Worm (Caenorhabditis elegans) whole organism, L1 larva: ENCODE data around the gene D2023.6.
"Not testable (repeated sequence)": the region's sequence is repeated elsewhere in the genome, so short reads cannot be mapped to it uniquely, and the experiment has no call there.

ENCODE experiments used
- C16A3.4 ChIP-seq: fragments of 150-350 bp; optimal IDR thresholded peaks from 2 replicates; lab custom pipeline; 2014; ENCODE audit warnings: missing biosample characterization, missing genetic modification characterization
- C34B4.2 ChIP-seq: sonication (generic microtip); optimal IDR thresholded peaks from 2 replicates; lab custom pipeline; 2017; ENCODE audit warnings: mild to moderate bottlenecking, missing genetic modification characterization, missing compliant biosample characterization
- F16B12.6 ChIP-seq: fragments of 150-350 bp; optimal IDR thresholded peaks from 2 replicates; lab custom pipeline; 2014; ENCODE audit warnings: missing biosample characterization, missing genetic modification characterization
- aha-1 ChIP-seq: fragments of 150-350 bp; optimal IDR thresholded peaks from 2 replicates; lab custom pipeline; 2014; ENCODE audit warnings: missing biosample characterization, missing genetic modification characterization
- aly-2 ChIP-seq: fragments of 150-350 bp; optimal IDR thresholded peaks from 2 replicates; lab custom pipeline; 2014; ENCODE audit warnings: missing biosample characterization, missing genetic modification characterization
- ama-1 ChIP-seq: fragments of 150-350 bp; optimal IDR thresholded peaks from 2 replicates; lab custom pipeline; 2014
- blmp-1 ChIP-seq: fragments of 150-350 bp; optimal IDR thresholded peaks from 2 replicates; lab custom pipeline; 2014; ENCODE audit warnings: missing biosample characterization, missing genetic modification characterization
- ceh-63 ChIP-seq: fragments of 200-800 bp; sonication (Bioruptor generic); optimal IDR thresholded peaks from 2 replicates; lab custom pipeline; 2018; ENCODE audit warnings: mild to moderate bottlenecking, missing genetic modification characterization, missing compliant biosample characterization
- ceh-82 ChIP-seq, 3 experiments: fragments of 150-350 bp in 1 of 3; sonication (generic microtip) in 2 of 3; optimal IDR thresholded peaks; 2 replicates each; lab custom pipeline; 2014 to 2017; ENCODE audit warnings: missing biosample characterization in 3 of 3, missing genetic modification characterization in 3 of 3
- ceh-90 ChIP-seq: sonication (generic microtip); optimal IDR thresholded peaks from 2 replicates; lab custom pipeline; 2016; ENCODE audit warnings: missing genetic modification characterization, missing compliant biosample characterization
- dpl-1 ChIP-seq, 3 experiments: fragments of 150-350 bp in 2 of 3; sonication (generic microtip) in 1 of 3; optimal IDR thresholded peaks; 2 replicates each; lab custom pipeline; 2014 to 2017; ENCODE audit warnings: missing biosample characterization in 3 of 3, missing genetic modification characterization in 3 of 3, missing genetic modification reagents in 3 of 3
- dsc-1 ChIP-seq: sonication (generic microtip); optimal IDR thresholded peaks from 2 replicates; lab custom pipeline; 2016; ENCODE audit warnings: mild to moderate bottlenecking, missing genetic modification characterization, missing compliant biosample characterization
- efl-1 ChIP-seq, 4 experiments: fragments of 150-350 bp; optimal IDR thresholded peaks in 3 of 4; peaks in 1 of 4; 1 replicate in 1 of 4; 2 replicates in 3 of 4; lab custom pipeline; 2014; ENCODE audit warnings: missing biosample characterization in 2 of 4, missing genetic modification characterization in 2 of 4, missing genetic modification reagents in 2 of 4
- egl-13 ChIP-seq: sonication (generic microtip); optimal IDR thresholded peaks from 2 replicates; lab custom pipeline; 2016; ENCODE audit warnings: missing genotype, missing genetic modification reagents, missing genetic modification characterization, missing compliant biosample characterization
- egl-27 ChIP-seq, 2 experiments: fragments of 150-350 bp in 1 of 2; sonication (generic microtip); optimal IDR thresholded peaks; 3 replicates each; lab custom pipeline; 2017 to 2018; ENCODE audit warnings: missing biosample characterization in 2 of 2, missing genetic modification characterization in 2 of 2, missing genetic modification reagents in 2 of 2
- elt-3 ChIP-seq, 6 experiments: fragments of 150-350 bp in 1 of 6; sonication (generic microtip); optimal IDR thresholded peaks; 2 replicates each; lab custom pipeline; 2017 to 2018; ENCODE audit warnings: missing biosample characterization in 6 of 6, missing genetic modification characterization in 6 of 6, inconsistent platforms in 1 of 6
- fkh-10 ChIP-seq: sonication (generic microtip); optimal IDR thresholded peaks from 2 replicates; lab custom pipeline; 2017; ENCODE audit warnings: missing biosample characterization, missing genetic modification reagents, missing genetic modification characterization
- fos-1 ChIP-seq: fragments of 150-350 bp; optimal IDR thresholded peaks from 2 replicates; lab custom pipeline; 2014; ENCODE audit warnings: missing biosample characterization, missing genetic modification characterization
- grh-1 ChIP-seq: fragments of 200-800 bp; sonication (Bioruptor generic); IDR thresholded peaks from 2 replicates; pipeline ENCODE4 v1.3.6; 2022; ENCODE audit warnings: missing genetic modification reagents, missing genetic modification characterization, missing compliant biosample characterization
- jun-1 ChIP-seq: fragments of 150-350 bp; optimal IDR thresholded peaks from 2 replicates; lab custom pipeline; 2014; ENCODE audit warnings: missing biosample characterization, missing genetic modification reagents, missing genetic modification characterization
- lin-13 ChIP-seq: fragments of 150-350 bp; optimal IDR thresholded peaks from 2 replicates; lab custom pipeline; 2014; ENCODE audit warnings: missing biosample characterization, missing genetic modification reagents, missing genetic modification characterization
- lin-14 ChIP-seq: fragments of 200-800 bp; sonication (Bioruptor generic); optimal IDR thresholded peaks from 2 replicates; lab custom pipeline; 2018; ENCODE audit warnings: mild to moderate bottlenecking, missing genetic modification characterization, moderate library complexity, missing compliant biosample characterization
- lin-35 ChIP-seq, 2 experiments: fragments of 150-350 bp; optimal IDR thresholded peaks; 2 replicates each; lab custom pipeline; 2014; ENCODE audit warnings: missing biosample characterization in 2 of 2, missing genetic modification characterization in 2 of 2, missing genetic modification reagents in 2 of 2
- lsy-2 ChIP-seq, 2 experiments: fragments of 150-350 bp; optimal IDR thresholded peaks; 2 replicates each; lab custom pipeline; 2014; ENCODE audit warnings: missing biosample characterization in 2 of 2, missing genetic modification characterization in 2 of 2
- mab-9 ChIP-seq: fragments of 200-800 bp; sonication (Bioruptor generic); IDR thresholded peaks from 2 replicates; pipeline ENCODE4 v1.3.6; 2022; ENCODE audit warnings: missing genetic modification reagents, missing genetic modification characterization, missing compliant biosample characterization
- mef-2 ChIP-seq: fragments of 150-350 bp; optimal IDR thresholded peaks from 2 replicates; lab custom pipeline; 2014; ENCODE audit warnings: missing biosample characterization, missing genetic modification characterization
- nhr-12 ChIP-seq: sonication (generic microtip); optimal IDR thresholded peaks from 2 replicates; lab custom pipeline; 2017; ENCODE audit warnings: missing biosample characterization, missing genetic modification characterization
- nhr-19 ChIP-seq: fragments of 200-800 bp; sonication (Bioruptor generic); conservative IDR thresholded peaks from 2 replicates; pipeline ENCODE4 v1.3.6; 2022; ENCODE audit warnings: missing genetic modification characterization, missing compliant biosample characterization
- nhr-20 ChIP-seq: sonication (generic microtip); optimal IDR thresholded peaks from 2 replicates; lab custom pipeline; 2016; ENCODE audit warnings: mild to moderate bottlenecking, missing genetic modification characterization, missing compliant biosample characterization
- nhr-237 ChIP-seq: fragments of 150-350 bp; optimal IDR thresholded peaks from 2 replicates; lab custom pipeline; 2014; ENCODE audit warnings: missing biosample characterization, missing genetic modification characterization
- nhr-28 ChIP-seq: fragments of 150-350 bp; optimal IDR thresholded peaks from 2 replicates; lab custom pipeline; 2014; ENCODE audit warnings: missing biosample characterization, missing genetic modification characterization
- nhr-47 ChIP-seq: sonication (generic microtip); optimal IDR thresholded peaks from 2 replicates; lab custom pipeline; 2016; ENCODE audit warnings: mild to moderate bottlenecking, missing genetic modification characterization, moderate library complexity, missing compliant biosample characterization
- nhr-71 ChIP-seq: sonication (generic microtip); optimal IDR thresholded peaks from 2 replicates; lab custom pipeline; 2016; ENCODE audit warnings: mild to moderate bottlenecking, missing genetic modification characterization, moderate library complexity, missing compliant biosample characterization
- nhr-77 ChIP-seq: fragments of 150-350 bp; optimal IDR thresholded peaks from 2 replicates; lab custom pipeline; 2014; ENCODE audit warnings: missing biosample characterization, missing genetic modification characterization
- nhr-90 ChIP-seq: sonication (generic microtip); optimal IDR thresholded peaks from 2 replicates; lab custom pipeline; 2016; ENCODE audit warnings: mild to moderate bottlenecking, missing genetic modification characterization, missing compliant biosample characterization; ENCODE audit not compliant: poor library complexity
- pqm-1 ChIP-seq: sonication (generic microtip); optimal IDR thresholded peaks from 3 replicates; lab custom pipeline; 2017; ENCODE audit warnings: missing biosample characterization, missing genetic modification characterization
- rnt-1 ChIP-seq: sonication (generic microtip); optimal IDR thresholded peaks from 2 replicates; lab custom pipeline; 2016; ENCODE audit warnings: mild to moderate bottlenecking, missing genetic modification characterization, moderate library complexity, missing compliant biosample characterization
- skn-1 ChIP-seq: fragments of 150-350 bp; optimal IDR thresholded peaks from 2 replicates; lab custom pipeline; 2014; ENCODE audit warnings: missing biosample characterization, missing genetic modification characterization
- snpc-4 ChIP-seq: fragments of 150-350 bp; optimal IDR thresholded peaks from 2 replicates; lab custom pipeline; 2014; ENCODE audit warnings: missing biosample characterization, missing genetic modification characterization
- sox-4 ChIP-seq: sonication (generic microtip); optimal IDR thresholded peaks from 2 replicates; lab custom pipeline; 2016; ENCODE audit warnings: missing genetic modification characterization, missing compliant biosample characterization
- sptf-1 ChIP-seq: fragments of 150-350 bp; optimal IDR thresholded peaks from 2 replicates; lab custom pipeline; 2014; ENCODE audit warnings: missing biosample characterization, missing genetic modification characterization
- swsn-7 ChIP-seq: sonication (generic microtip); optimal IDR thresholded peaks from 2 replicates; lab custom pipeline; 2016; ENCODE audit warnings: missing genetic modification characterization, missing compliant biosample characterization
- unc-130 ChIP-seq: fragments of 150-350 bp; optimal IDR thresholded peaks from 2 replicates; lab custom pipeline; 2017; ENCODE audit warnings: missing biosample characterization, missing genetic modification characterization, inconsistent platforms
- unc-30 ChIP-seq: sonication (generic microtip); optimal IDR thresholded peaks from 2 replicates; lab custom pipeline; 2017; ENCODE audit warnings: missing biosample characterization, missing genetic modification characterization
- unc-62 ChIP-seq: fragments of 150-350 bp; optimal IDR thresholded peaks from 2 replicates; lab custom pipeline; 2014; ENCODE audit warnings: missing biosample characterization, missing genetic modification reagents, missing genetic modification characterization
- vab-15 ChIP-seq: sonication (generic microtip); optimal IDR thresholded peaks from 2 replicates; lab custom pipeline; 2017; ENCODE audit warnings: missing genotype, mild to moderate bottlenecking, missing genetic modification characterization, missing compliant biosample characterization
- ztf-4 ChIP-seq: fragments of 150-350 bp; optimal IDR thresholded peaks from 2 replicates; lab custom pipeline; 2014; ENCODE audit warnings: missing biosample characterization, missing genetic modification characterization

The D2023.6 gene

ce11 chrV:11822461-11822939, 4.7 kb upstream of the D2023.6 start, which contains the start of gene pyc-1 (continued):
- TF ChIP-seq aha-1 (peak; percentile 79), ama-1 (lab: Kevin White, UChicago) (peak; percentile 69), nhr-47 (tag; lab: Kevin White, UChicago) (peak; percentile 38), nhr-12 (tag; lab: Kevin White, UChicago) (no peak), mab-9 (GFP tag; lab: Robert Waterston, UW) (no peak), rnt-1 (tag; lab: Kevin White, UChicago) (peak; percentile 50), nhr-237 (tag; lab: Kevin White, UChicago) (no peak), snpc-4 (tag; lab: Kevin White, UChicago) (peak; percentile 8), fos-1 (tag; lab: Kevin White, UChicago) (no peak), nhr-28 (no peak), grh-1 (GFP tag; lab: Robert Waterston, UW) (no peak), ztf-4 (tag; lab: Kevin White, UChicago) (peak; percentile 13), unc-62 (GFP tag; lab: Kevin White, UChicago) (no peak), jun-1 (tag; lab: Kevin White, UChicago) (no peak), nhr-20 (peak; percentile 73), dsc-1 (tag; lab: Kevin White, UChicago) (no peak), blmp-1 (tag; lab: Kevin White, UChicago) (peak; percentile 6), C34B4.2 (tag; lab: Kevin White, UChicago) (no peak), unc-130 (peak; percentile 55), dpl-1 (GFP tag; optimal IDR thresholded peaks at IDR 0.05; lab: Kevin White, UChicago) (peak; percentile 14 to 39 (median 24)), ceh-90 (tag; lab: Kevin White, UChicago) (no peak), egl-27 (tag; optimal IDR thresholded peaks at IDR 0.05; lab: Kevin White, UChicago) (no peak), pqm-1 (no peak), nhr-77 (tag; lab: Kevin White, UChicago) (no peak), vab-15 (tag; lab: Kevin White, UChicago) (no peak)

- TF ChIP-seq elt-3 (tag; optimal IDR thresholded peaks at IDR 0.05; lab: Kevin White, UChicago) (peak in 2 of 6 experiments; percentile 27 to 66), efl-1 (GFP tag; optimal IDR thresholded peaks at IDR 0.05 in 1 of 2; lab: Kevin White, UChicago) (peak in 1 of 2 experiments; percentile 58), lin-35 (GFP tag; optimal IDR thresholded peaks at IDR 0.05; lab: Kevin White, UChicago) (peak in 1 of 2 experiments; percentile 17), blmp-1 (tag; lab: Kevin White, UChicago) (peak; percentile 45)
- TF ChIP-seq efl-1 (optimal IDR thresholded peaks at IDR 0.05; lab: Kevin White, UChicago): not testable (repeated sequence)
These were observed 3.9 kb upstream of the D2023.6 start for ce11 chrV:11823125-11823833.

- TF ChIP-seq lin-13 (peak; percentile 76), sox-4 (tag; lab: Kevin White, UChicago) (no peak), snpc-4 (tag; lab: Kevin White, UChicago) (peak; percentile 48), F16B12.6 (tag; lab: Kevin White, UChicago) (no peak), ceh-82 (tag; optimal IDR thresholded peaks at IDR 0.05; lab: Kevin White, UChicago) (peak in 2 of 3 experiments; percentile 40 to 44), nhr-47 (tag; lab: Kevin White, UChicago) (peak; percentile 80), mef-2 (tag; lab: Kevin White, UChicago) (peak; percentile 40), skn-1 (tag; lab: Kevin White, UChicago) (peak; percentile 22), aly-2 (peak; percentile 49), pqm-1 (no peak), nhr-19 (GFP tag; lab: Robert Waterston, UW) (peak; percentile 100), lin-14 (GFP tag; lab: Kevin White, UChicago) (peak; percentile 91), nhr-90 (tag; lab: Kevin White, UChicago) (peak; percentile 90), unc-30 (tag; lab: Kevin White, UChicago) (no peak), egl-13 (peak; percentile 9), fkh-10 (no peak), swsn-7 (tag; lab: Kevin White, UChicago) (peak; percentile 85), nhr-71 (tag; lab: Kevin White, UChicago) (peak; percentile 99), C16A3.4 (peak; percentile 75), ceh-63 (GFP tag; lab: Kevin White, UChicago) (no peak), lsy-2 (tag; optimal IDR thresholded peaks at IDR 0.05; lab: Kevin White, UChicago) (peak; percentile 75 to 81), grh-1 (GFP tag; lab: Robert Waterston, UW) (peak; percentile 64), jun-1 (tag; lab: Kevin White, UChicago) (peak; percentile 53), lin-35 (GFP tag; optimal IDR thresholded peaks at IDR 0.05; lab: Kevin White, UChicago) (peak; percentile 45 to 86), sptf-1 (tag; lab: Kevin White, UChicago) (no peak), egl-27 (tag; optimal IDR thresholded peaks at IDR 0.05; lab: Kevin White, UChicago) (no peak), blmp-1 (tag; lab: Kevin White, UChicago) (peak; percentile 73), rnt-1 (tag; lab: Kevin White, UChicago) (peak; percentile 90)
These were observed 3.2 kb upstream of the D2023.6 start for ce11 chrV:11823978-11824377.
